Worm (Caenorhabditis elegans) whole organism, mixed stage, embryonic: ENCODE measurements around the gene srh-56.

Experiments used
- M03D4.4 ChIP-seq: sonication (generic microtip); optimal IDR thresholded peaks from 2 replicates; lab custom pipeline; 2017; ENCODE audit warnings: mild to moderate bottlenecking, missing genetic modification characterization, missing compliant biosample characterization
- bed-3 ChIP-seq: fragments of 200-800 bp; sonication (Bioruptor generic); optimal IDR thresholded peaks from 3 replicates; lab custom pipeline; 2018; ENCODE audit warnings: mild to moderate bottlenecking, missing genetic modification characterization, moderate library complexity, missing compliant biosample characterization
- blmp-1 ChIP-seq: fragments of 150-350 bp; optimal IDR thresholded peaks from 2 replicates; lab custom pipeline; 2014; ENCODE audit warnings: missing biosample characterization, missing genetic modification characterization
- ceh-39 ChIP-seq: fragments of 150-350 bp; optimal IDR thresholded peaks from 2 replicates; lab custom pipeline; 2014; ENCODE audit warnings: missing biosample characterization, missing genetic modification characterization
- ceh-43 ChIP-seq: fragments of 200-800 bp; sonication (Bioruptor generic); optimal IDR thresholded peaks from 2 replicates; lab custom pipeline; 2018; ENCODE audit warnings: mild to moderate bottlenecking, missing genetic modification characterization, moderate library complexity, missing compliant biosample characterization
- ceh-83 ChIP-seq: fragments of 200-800 bp; sonication (Bioruptor generic); optimal IDR thresholded peaks from 2 replicates; lab custom pipeline; 2018; ENCODE audit warnings: mild to moderate bottlenecking, missing genetic modification characterization, missing compliant biosample characterization
- ces-1 ChIP-seq: fragments of 150-350 bp; optimal IDR thresholded peaks from 2 replicates; lab custom pipeline; 2014; ENCODE audit warnings: missing biosample characterization, missing genetic modification reagents, missing genetic modification characterization
- cnd-1 ChIP-seq: fragments of 200-800 bp; sonication (Bioruptor generic); optimal IDR thresholded peaks from 2 replicates; lab custom pipeline; 2018; ENCODE audit warnings: mild to moderate bottlenecking, missing genetic modification characterization, missing compliant biosample characterization
- elt-1 ChIP-seq: sonication (generic microtip); optimal IDR thresholded peaks from 2 replicates; lab custom pipeline; 2017; ENCODE audit warnings: missing genetic modification characterization, mild to moderate bottlenecking, missing compliant biosample characterization, antibody characterized with exemption, moderate library complexity, borderline replicate concordance; ENCODE audit not compliant: insufficient read depth
- elt-3 ChIP-seq: fragments of 150-350 bp; optimal IDR thresholded peaks from 2 replicates; lab custom pipeline; 2014; ENCODE audit warnings: missing biosample characterization, missing genetic modification characterization
- flh-1 ChIP-seq: fragments of 200-800 bp; sonication (Bioruptor generic); optimal IDR thresholded peaks from 2 replicates; lab custom pipeline; 2018; ENCODE audit warnings: mild to moderate bottlenecking, missing genetic modification characterization, moderate library complexity, missing compliant biosample characterization
- ham-2 ChIP-seq: fragments of 200-800 bp; sonication (Bioruptor generic); optimal IDR thresholded peaks from 2 replicates; lab custom pipeline; 2018; ENCODE audit warnings: mild to moderate bottlenecking, missing genetic modification characterization, missing compliant biosample characterization
- hlh-1 ChIP-seq: fragments of 150-350 bp; optimal IDR thresholded peaks from 2 replicates; lab custom pipeline; 2014; ENCODE audit warnings: missing biosample characterization, missing genetic modification reagents, missing genetic modification characterization
- lin-13 ChIP-seq: fragments of 150-350 bp; optimal IDR thresholded peaks from 2 replicates; lab custom pipeline; 2014; ENCODE audit warnings: missing biosample characterization, missing genetic modification characterization
- lin-32 ChIP-seq: fragments of 200-800 bp; sonication (Bioruptor generic); optimal IDR thresholded peaks from 2 replicates; lab custom pipeline; 2018; ENCODE audit warnings: mild to moderate bottlenecking, missing genetic modification characterization, missing compliant biosample characterization
- lsy-2 ChIP-seq: fragments of 150-350 bp; optimal IDR thresholded peaks from 2 replicates; lab custom pipeline; 2014; ENCODE audit warnings: missing biosample characterization, missing genetic modification characterization
- mab-5 ChIP-seq: fragments of 150-350 bp; optimal IDR thresholded peaks from 2 replicates; lab custom pipeline; 2014; ENCODE audit warnings: missing biosample characterization, missing genetic modification characterization
- mep-1 ChIP-seq: fragments of 150-350 bp; optimal IDR thresholded peaks from 2 replicates; lab custom pipeline; 2017; ENCODE audit warnings: missing biosample characterization, missing genetic modification reagents, missing genetic modification characterization, inconsistent platforms
- mls-2 ChIP-seq: sonication (generic microtip); optimal IDR thresholded peaks from 2 replicates; lab custom pipeline; 2016; ENCODE audit warnings: mild to moderate bottlenecking, missing genetic modification characterization, moderate library complexity, missing compliant biosample characterization
- nhr-12 ChIP-seq: fragments of 150-350 bp; optimal IDR thresholded peaks from 2 replicates; lab custom pipeline; 2014; ENCODE audit warnings: missing biosample characterization, missing genetic modification characterization
- nhr-2 ChIP-seq: fragments of 150-350 bp; optimal IDR thresholded peaks from 2 replicates; lab custom pipeline; 2014; ENCODE audit warnings: missing biosample characterization, missing genetic modification characterization
- nhr-237 ChIP-seq: fragments of 150-350 bp; optimal IDR thresholded peaks from 2 replicates; lab custom pipeline; 2014; ENCODE audit warnings: missing biosample characterization, missing genetic modification characterization
- nhr-28 ChIP-seq: fragments of 150-350 bp; optimal IDR thresholded peaks from 2 replicates; lab custom pipeline; 2014; ENCODE audit warnings: missing biosample characterization, missing genetic modification characterization
- nhr-76 ChIP-seq: sonication (generic microtip); optimal IDR thresholded peaks from 2 replicates; lab custom pipeline; 2017; ENCODE audit warnings: missing biosample characterization, missing genetic modification characterization
- sem-2 ChIP-seq: fragments of 200-800 bp; sonication (Bioruptor generic); optimal IDR thresholded peaks from 2 replicates; lab custom pipeline; 2018; ENCODE audit warnings: mild to moderate bottlenecking, missing genetic modification characterization, missing compliant biosample characterization
- snpc-4 ChIP-seq: fragments of 150-350 bp; optimal IDR thresholded peaks from 2 replicates; lab custom pipeline; 2014; ENCODE audit warnings: missing biosample characterization, missing genetic modification characterization
- sptf-1 ChIP-seq: sonication (generic microtip); optimal IDR thresholded peaks from 2 replicates; lab custom pipeline; 2017; ENCODE audit warnings: mild to moderate bottlenecking, missing genetic modification characterization, moderate library complexity, missing compliant biosample characterization
- tbx-8 ChIP-seq: fragments of 200-800 bp; sonication (Bioruptor generic); optimal IDR thresholded peaks from 2 replicates; lab custom pipeline; 2018; ENCODE audit warnings: mild to moderate bottlenecking, missing genetic modification characterization, moderate library complexity, missing compliant biosample characterization
- unc-120 ChIP-seq: sonication (generic microtip); optimal IDR thresholded peaks from 2 replicates; lab custom pipeline; 2017; ENCODE audit warnings: missing genetic modification characterization, missing compliant biosample characterization; ENCODE audit not compliant: poor library complexity, severe bottlenecking
- unc-39 ChIP-seq: fragments of 150-350 bp; optimal IDR thresholded peaks from 2 replicates; lab custom pipeline; 2014; ENCODE audit warnings: missing biosample characterization, missing genetic modification characterization
- unc-62 ChIP-seq: fragments of 150-350 bp; optimal IDR thresholded peaks from 2 replicates; lab custom pipeline; 2014; ENCODE audit warnings: missing biosample characterization, missing genetic modification reagents, missing genetic modification characterization
- zip-8 ChIP-seq: fragments of 150-350 bp; optimal IDR thresholded peaks from 2 replicates; lab custom pipeline; 2014; ENCODE audit warnings: missing biosample characterization, missing genetic modification characterization
- ztf-11 ChIP-seq: fragments of 150-350 bp; optimal IDR thresholded peaks from 2 replicates; lab custom pipeline; 2014; ENCODE audit warnings: missing biosample characterization, missing genetic modification characterization

The srh-56 gene

ce11 chrV:2780786-2781185 is 9.1 kb downstream of the srh-56 start, which contains the start of gene R05D8.11:
Gene R05D8.11, minus strand, starts transcription at chrV:2780886.
- TF ChIP-seq bed-3 (no peak), nhr-12 (tag; lab: Kevin White, UChicago) (no peak), ztf-11 (tag; lab: Kevin White, UChicago) (no peak), cnd-1 (tag; lab: Kevin White, UChicago) (no peak), sptf-1 (no peak), ceh-83 (no peak), unc-62 (no peak), M03D4.4 (tag; lab: Kevin White, UChicago) (no peak), zip-8 (tag; lab: Kevin White, UChicago) (no peak), unc-120 (tag; lab: Kevin White, UChicago) (no peak), snpc-4 (tag; lab: Kevin White, UChicago) (no peak), lin-32 (GFP tag; lab: Kevin White, UChicago) (no peak), ceh-43 (GFP tag; lab: Kevin White, UChicago) (no peak), mab-5 (tag; lab: Kevin White, UChicago) (no peak), blmp-1 (tag; lab: Kevin White, UChicago) (no peak), nhr-237 (no peak), ces-1 (GFP tag; lab: Kevin White, UChicago) (no peak)

- no peak for TF ChIP-seq zip-8 (tag; lab: Kevin White, UChicago)
Measured at ce11 chrV:2792958-2793357, 21.3 kb downstream of the srh-56 start.

ce11 chrV:2795998-2796397 is 24.3 kb downstream of the srh-56 start, which contains the start of gene F54E2.2:
Gene F54E2.2, plus strand, starts transcription at chrV:2796298.
- TF ChIP-seq ham-2 (GFP tag; lab: Kevin White, UChicago) = no peak
- no peak for TF ChIP-seq lin-13 (tag; lab: Kevin White, UChicago)
- TF ChIP-seq unc-120 (tag; lab: Kevin White, UChicago) = no peak
- no peak for TF ChIP-seq elt-1
- no peak for TF ChIP-seq ceh-83
- no peak for TF ChIP-seq M03D4.4 (tag; lab: Kevin White, UChicago)
- TF ChIP-seq ceh-43 (GFP tag; lab: Kevin White, UChicago) = no peak
- no peak for TF ChIP-seq nhr-2 (tag; lab: Kevin White, UChicago)
- no peak for TF ChIP-seq cnd-1 (tag; lab: Kevin White, UChicago)
- TF ChIP-seq hlh-1 (tag; lab: Kevin White, UChicago) = no peak
- TF ChIP-seq tbx-8 (GFP tag; lab: Kevin White, UChicago) = no peak
- TF ChIP-seq unc-62 = no peak
- no peak for TF ChIP-seq nhr-28 (tag; lab: Kevin White, UChicago)
- no peak for TF ChIP-seq sptf-1
- no peak for TF ChIP-seq blmp-1 (tag; lab: Kevin White, UChicago)
- TF ChIP-seq nhr-12 (tag; lab: Kevin White, UChicago) = no peak
- TF ChIP-seq lin-32 (GFP tag; lab: Kevin White, UChicago) = no peak
- no peak for TF ChIP-seq lsy-2 (tag; lab: Kevin White, UChicago)
- TF ChIP-seq bed-3 = no peak
- TF ChIP-seq unc-39 (tag; lab: Kevin White, UChicago) = no peak

ce11 chrV:2799172-2799869 is 27.7 kb downstream of the srh-56 start:
- no peak for TF ChIP-seq unc-39 (tag; lab: Kevin White, UChicago)
- no peak for TF ChIP-seq zip-8 (tag; lab: Kevin White, UChicago)
- no peak for TF ChIP-seq unc-120 (tag; lab: Kevin White, UChicago)
- TF ChIP-seq elt-3 = no peak
- no peak for TF ChIP-seq sptf-1
- no peak for TF ChIP-seq hlh-1 (tag; lab: Kevin White, UChicago)
- TF ChIP-seq ceh-83 = no peak
- no peak for TF ChIP-seq sem-2 (GFP tag; lab: Kevin White, UChicago)
- no peak for TF ChIP-seq mep-1 (tag; lab: Kevin White, UChicago)
- no peak for TF ChIP-seq ztf-11 (tag; lab: Kevin White, UChicago)
- TF ChIP-seq tbx-8 (GFP tag; lab: Kevin White, UChicago) = no peak
- no peak for TF ChIP-seq nhr-76 (tag; lab: Kevin White, UChicago)
- no peak for TF ChIP-seq ham-2 (GFP tag; lab: Kevin White, UChicago)
- TF ChIP-seq, all 35 proteins: peak for 0

- no peak for TF ChIP-seq nhr-2 (tag; lab: Kevin White, UChicago)
- no peak for TF ChIP-seq M03D4.4 (tag; lab: Kevin White, UChicago)
- no peak for TF ChIP-seq sptf-1
- no peak for TF ChIP-seq elt-3
- TF ChIP-seq unc-120 (tag; lab: Kevin White, UChicago) = no peak
- no peak for TF ChIP-seq mls-2 (tag; lab: Kevin White, UChicago)
- TF ChIP-seq mab-5 (tag; lab: Kevin White, UChicago) = no peak
- TF ChIP-seq unc-39 (tag; lab: Kevin White, UChicago) = no peak
- TF ChIP-seq tbx-8 (GFP tag; lab: Kevin White, UChicago) = no peak
- no peak for TF ChIP-seq zip-8 (tag; lab: Kevin White, UChicago)
- no peak for TF ChIP-seq unc-62
- TF ChIP-seq lin-32 (GFP tag; lab: Kevin White, UChicago) = no peak
- TF ChIP-seq lsy-2 (tag; lab: Kevin White, UChicago) = no peak
- no peak for TF ChIP-seq ceh-83
- TF ChIP-seq nhr-28 (tag; lab: Kevin White, UChicago) = no peak
- TF ChIP-seq ceh-39 (tag; lab: Kevin White, UChicago) = no peak
- TF ChIP-seq lin-13 (tag; lab: Kevin White, UChicago) = no peak
- TF ChIP-seq flh-1 (GFP tag; lab: Kevin White, UChicago) = no peak
- TF ChIP-seq ces-1 (GFP tag; lab: Kevin White, UChicago) = no peak
- TF ChIP-seq sem-2 (GFP tag; lab: Kevin White, UChicago) = no peak
Measured at ce11 chrV:2800676-2801075, 29.0 kb downstream of the srh-56 start.
